Worm (Caenorhabditis elegans) whole organism, late embryonic: ENCODE results near the gene ZK596.2.

Experiments used
- ama-1 ChIP-seq: fragments of 150-350 bp; optimal IDR thresholded peaks from 2 replicates; lab custom pipeline; 2014
- tbx-7 ChIP-seq: sonication (generic microtip); optimal IDR thresholded peaks from 2 replicates; lab custom pipeline; 2016; ENCODE audit warnings: missing genotype, missing genetic modification characterization, missing compliant biosample characterization
- ztf-16 ChIP-seq: sonication (generic microtip); optimal IDR thresholded peaks from 2 replicates; lab custom pipeline; 2017; ENCODE audit warnings: missing genetic modification characterization, missing compliant biosample characterization

- no peak for TF ChIP-seq ama-1
- TF ChIP-seq ztf-16 (tag; lab: Kevin White, UChicago) = no peak
- no peak for TF ChIP-seq tbx-7 (tag; lab: Kevin White, UChicago)
These were observed 6.3 kb upstream of the ZK596.2 start, which contains the start of gene ZK593.3 for ce11 chrIV:10915388-10915787.
